Worm (Caenorhabditis elegans): ENCODE data around the gene fbxa-135.

The fbxa-135 gene

ce11 chrV:15415951-15416350 is 13.9 kb downstream of the fbxa-135 start, which contains the start of gene srh-265:
TSS of gene srh-265 (plus strand) at chrV:15416251.
- TF ChIP-seq tbx-11 (GFP tag; IDR thresholded peaks at IDR 0.05), result no peak
- TF ChIP-seq ets-7 (tag; optimal IDR thresholded peaks at IDR 0.05), result no peak
- no peak for TF ChIP-seq tra-4 (tag; optimal IDR thresholded peaks at IDR 0.05)
- no peak for TF ChIP-seq B0310.2 (tag; optimal IDR thresholded peaks at IDR 0.05)
- no peak for TF ChIP-seq pes-1 (GFP tag; IDR thresholded peaks at IDR 0.05)
- no peak for TF ChIP-seq scrt-1 (GFP tag; IDR thresholded peaks at IDR 0.05)
- TF ChIP-seq aly-1 (tag; optimal IDR thresholded peaks at IDR 0.05), result no peak
- TF ChIP-seq hmg-4 (GFP tag; optimal IDR thresholded peaks at IDR 0.05), result no peak
- no peak for TF ChIP-seq ceh-36 (tag; optimal IDR thresholded peaks at IDR 0.05)
- no peak for TF ChIP-seq sea-1 (GFP tag; conservative IDR thresholded peaks at IDR 0.05)
- TF ChIP-seq F13C5.2 (tag; optimal IDR thresholded peaks at IDR 0.05), result no peak
- TF ChIP-seq tbx-37 (GFP tag; conservative IDR thresholded peaks at IDR 0.05), result no peak
- TF ChIP-seq ceh-13 (GFP tag; optimal IDR thresholded peaks at IDR 0.05), result no peak
- TF ChIP-seq flt-1 (GFP tag; IDR thresholded peaks at IDR 0.05), result no peak
- TF ChIP-seq hnd-1 (tag; optimal IDR thresholded peaks at IDR 0.05), result no peak

- no peak for TF ChIP-seq ama-1 (optimal IDR thresholded peaks at IDR 0.05)
- TF ChIP-seq sea-1 (GFP tag; conservative IDR thresholded peaks at IDR 0.05), result no peak
- TF ChIP-seq ets-7 (tag; optimal IDR thresholded peaks at IDR 0.05), result no peak
- no peak for TF ChIP-seq flt-1 (GFP tag; IDR thresholded peaks at IDR 0.05)
- TF ChIP-seq F13C5.2 (tag; optimal IDR thresholded peaks at IDR 0.05), result no peak
- TF ChIP-seq aly-1 (tag; optimal IDR thresholded peaks at IDR 0.05), result no peak
- TF ChIP-seq ceh-13 (GFP tag; optimal IDR thresholded peaks at IDR 0.05), result no peak
- TF ChIP-seq pes-1 (GFP tag; IDR thresholded peaks at IDR 0.05), result no peak
- no peak for TF ChIP-seq tbx-37 (GFP tag; conservative IDR thresholded peaks at IDR 0.05)
- TF ChIP-seq hmg-4 (GFP tag; optimal IDR thresholded peaks at IDR 0.05), result no peak
- TF ChIP-seq tra-4 (tag; optimal IDR thresholded peaks at IDR 0.05), result no peak
These were observed 15.8 kb downstream of the fbxa-135 start, which contains the start of gene T06E6.10 for ce11 chrV:15417822-15418221. TSS of gene T06E6.10 (plus strand) at chrV:15418122.

ce11 chrV:15423601-15424000 is 21.5 kb downstream of the fbxa-135 start, which contains the start of gene fbxa-104:
TSS of gene fbxa-104 (minus strand) at chrV:15423683.
- no peak for TF ChIP-seq hmg-4 (GFP tag; optimal IDR thresholded peaks at IDR 0.05)
- no peak for TF ChIP-seq flt-1 (GFP tag; IDR thresholded peaks at IDR 0.05)

ce11 chrV:15425368-15426091 is 23.5 kb downstream of the fbxa-135 start, which contains the start of gene Y36E3A.2:
TSS of gene Y36E3A.2 (plus strand) at chrV:15426041.
- TF ChIP-seq tbx-11 (GFP tag; IDR thresholded peaks at IDR 0.05) (no peak), hmg-4 (GFP tag; optimal IDR thresholded peaks at IDR 0.05) (no peak), B0310.2 (tag; optimal IDR thresholded peaks at IDR 0.05) (no peak), ets-7 (tag; optimal IDR thresholded peaks at IDR 0.05) (no peak), ceh-36 (tag; optimal IDR thresholded peaks at IDR 0.05) (no peak), hmbx-1 (tag; optimal IDR thresholded peaks at IDR 0.05) (no peak)

- TF ChIP-seq flt-1 (GFP tag; IDR thresholded peaks at IDR 0.05), result no peak
- no peak for TF ChIP-seq tbx-11 (GFP tag; IDR thresholded peaks at IDR 0.05)
- TF ChIP-seq tbx-37 (GFP tag; conservative IDR thresholded peaks at IDR 0.05), result no peak
- no peak for TF ChIP-seq tra-4 (tag; optimal IDR thresholded peaks at IDR 0.05)
- no peak for TF ChIP-seq sea-1 (GFP tag; conservative IDR thresholded peaks at IDR 0.05)
- TF ChIP-seq ceh-36 (tag; optimal IDR thresholded peaks at IDR 0.05), result no peak
- TF ChIP-seq scrt-1 (GFP tag; IDR thresholded peaks at IDR 0.05), result no peak
These were observed 24.9 kb downstream of the fbxa-135 start, which contains the start of gene fbxa-209 for ce11 chrV:15426944-15427343. TSS of gene fbxa-209 (minus strand) at chrV:15427044.

- no peak for TF ChIP-seq scrt-1 (GFP tag; IDR thresholded peaks at IDR 0.05)
- no peak for TF ChIP-seq aly-1 (tag; optimal IDR thresholded peaks at IDR 0.05)
- no peak for TF ChIP-seq ceh-13 (GFP tag; optimal IDR thresholded peaks at IDR 0.05)
- no peak for TF ChIP-seq B0310.2 (tag; optimal IDR thresholded peaks at IDR 0.05)
- TF ChIP-seq flt-1 (GFP tag; IDR thresholded peaks at IDR 0.05), result no peak
- TF ChIP-seq ceh-36 (tag; optimal IDR thresholded peaks at IDR 0.05), result no peak
- TF ChIP-seq tbx-37 (GFP tag; conservative IDR thresholded peaks at IDR 0.05), result no peak
- no peak for TF ChIP-seq tbx-11 (GFP tag; IDR thresholded peaks at IDR 0.05)
- no peak for TF ChIP-seq sea-1 (GFP tag; conservative IDR thresholded peaks at IDR 0.05)
- no peak for TF ChIP-seq ets-7 (tag; optimal IDR thresholded peaks at IDR 0.05)
- TF ChIP-seq hnd-1 (tag; optimal IDR thresholded peaks at IDR 0.05), result no peak
- TF ChIP-seq hmbx-1 (tag; optimal IDR thresholded peaks at IDR 0.05), result no peak
- TF ChIP-seq F13C5.2 (tag; optimal IDR thresholded peaks at IDR 0.05), result no peak
- no peak for TF ChIP-seq hmg-4 (GFP tag; optimal IDR thresholded peaks at IDR 0.05)
- no peak for TF ChIP-seq ama-1 (optimal IDR thresholded peaks at IDR 0.05)
These were observed 29.4 kb downstream of the fbxa-135 start for ce11 chrV:15431322-15432052.

ce11 chrV:15432457-15432856 is 30.4 kb downstream of the fbxa-135 start, which contains the start of gene T26H5.8:
TSS of gene T26H5.8 (minus strand) at chrV:15432726.
- TF ChIP-seq tbx-11 (GFP tag; IDR thresholded peaks at IDR 0.05) (no peak), hnd-1 (tag; optimal IDR thresholded peaks at IDR 0.05) (no peak)

- TF ChIP-seq sea-1 (GFP tag; conservative IDR thresholded peaks at IDR 0.05), result no peak
- TF ChIP-seq ets-7 (tag; optimal IDR thresholded peaks at IDR 0.05), result no peak
- TF ChIP-seq ama-1 (optimal IDR thresholded peaks at IDR 0.05), result no peak
- TF ChIP-seq tra-4 (tag; optimal IDR thresholded peaks at IDR 0.05), result no peak
- TF ChIP-seq tbx-11 (GFP tag; IDR thresholded peaks at IDR 0.05), result no peak
- no peak for TF ChIP-seq pes-1 (GFP tag; IDR thresholded peaks at IDR 0.05)
- no peak for TF ChIP-seq scrt-1 (GFP tag; IDR thresholded peaks at IDR 0.05)
- TF ChIP-seq flt-1 (GFP tag; IDR thresholded peaks at IDR 0.05), result no peak
- no peak for TF ChIP-seq hmbx-1 (tag; optimal IDR thresholded peaks at IDR 0.05)
- no peak for TF ChIP-seq aly-1 (tag; optimal IDR thresholded peaks at IDR 0.05)
- no peak for TF ChIP-seq hnd-1 (tag; optimal IDR thresholded peaks at IDR 0.05)
- TF ChIP-seq tbx-37 (GFP tag; conservative IDR thresholded peaks at IDR 0.05), result no peak
- no peak for TF ChIP-seq B0310.2 (tag; optimal IDR thresholded peaks at IDR 0.05)
- no peak for TF ChIP-seq ceh-13 (GFP tag; optimal IDR thresholded peaks at IDR 0.05)
- TF ChIP-seq F13C5.2 (tag; optimal IDR thresholded peaks at IDR 0.05), result no peak
These were observed 32.6 kb downstream of the fbxa-135 start for ce11 chrV:15434647-15435046.

All from whole organism, early embryonic.